Worm (Caenorhabditis elegans) whole organism, young adult: ENCODE data around the gene D1005.5.

Experiments
- B0035.1 ChIP-seq: sonication (generic microtip); optimal IDR thresholded peaks from 2 replicates; lab custom pipeline; 2016; ENCODE audit warnings: missing genetic modification characterization, mild to moderate bottlenecking, missing compliant biosample characterization, missing genotype, missing genetic modification reagents
- B0261.1 ChIP-seq: sonication (generic microtip); optimal IDR thresholded peaks from 2 replicates; lab custom pipeline; 2016; ENCODE audit warnings: mild to moderate bottlenecking, missing genetic modification characterization, moderate library complexity, missing compliant biosample characterization
- C06A6.2 ChIP-seq: fragments of 200-800 bp; sonication (Bioruptor generic); conservative IDR thresholded peaks from 2 replicates; pipeline ENCODE4 v1.3.6; 2022; ENCODE audit warnings: missing genetic modification characterization, missing compliant biosample characterization
- F33H1.4 ChIP-seq: fragments of 200-800 bp; sonication (Bioruptor generic); IDR thresholded peaks from 2 replicates; pipeline ENCODE4 v1.3.6; 2022; ENCODE audit warnings: missing genetic modification reagents, missing genetic modification characterization, missing compliant biosample characterization
- F39B2.1 ChIP-seq: fragments of 200-800 bp; sonication (Bioruptor generic); IDR thresholded peaks from 2 replicates; pipeline ENCODE4 v1.3.6; 2022; ENCODE audit warnings: missing genetic modification reagents, missing genetic modification characterization, missing compliant biosample characterization
- F57C9.4 ChIP-seq: sonication (generic microtip); optimal IDR thresholded peaks from 2 replicates; lab custom pipeline; 2017; ENCODE audit warnings: mild to moderate bottlenecking, missing genetic modification characterization, missing compliant biosample characterization
- Y79H2A.3 ChIP-seq: fragments of 200-800 bp; sonication (Bioruptor generic); conservative IDR thresholded peaks from 2 replicates; pipeline ENCODE4 v1.3.6; 2022; ENCODE audit warnings: missing genetic modification reagents, missing genetic modification characterization, missing compliant biosample characterization
- Y95B8A.8 ChIP-seq: fragments of 200-800 bp; sonication (Bioruptor generic); IDR thresholded peaks from 2 replicates; pipeline ENCODE4 v1.3.6; 2022; ENCODE audit warnings: missing genetic modification reagents, missing genetic modification characterization, missing compliant biosample characterization
- ZK185.1 ChIP-seq: sonication (generic microtip); optimal IDR thresholded peaks from 2 replicates; lab custom pipeline; 2016; ENCODE audit warnings: mild to moderate bottlenecking, missing genetic modification characterization, missing compliant biosample characterization; ENCODE audit not compliant: poor library complexity, severe bottlenecking
- akir-1 ChIP-seq: fragments of 200-800 bp; sonication (Bioruptor generic); optimal IDR thresholded peaks from 2 replicates; lab custom pipeline; 2018; ENCODE audit warnings: mild to moderate bottlenecking, missing genetic modification characterization, moderate library complexity, missing compliant biosample characterization
- ama-1 ChIP-seq, 3 experiments: fragments of 150-350 bp in 1 of 3; sonication (generic microtip) in 2 of 3; optimal IDR thresholded peaks; 2 replicates each; lab custom pipeline; 2014 to 2018; ENCODE audit warnings: missing biosample characterization in 2 of 3, missing genetic modification characterization in 2 of 3, missing genetic modification reagents in 2 of 3
- aptf-3 ChIP-seq: fragments of 200-800 bp; sonication (Bioruptor generic); IDR thresholded peaks from 2 replicates; pipeline ENCODE4 v1.3.6; 2022; ENCODE audit warnings: missing genetic modification characterization, missing compliant biosample characterization
- atf-7 ChIP-seq: sonication (generic microtip); optimal IDR thresholded peaks from 2 replicates; lab custom pipeline; 2017; ENCODE audit warnings: mild to moderate bottlenecking, missing genetic modification characterization, missing compliant biosample characterization
- athp-1 ChIP-seq: sonication (generic microtip); optimal IDR thresholded peaks from 2 replicates; lab custom pipeline; 2017; ENCODE audit warnings: mild to moderate bottlenecking, missing genetic modification characterization, missing compliant biosample characterization
- bed-2 ChIP-seq: fragments of 200-800 bp; sonication (Bioruptor generic); IDR thresholded peaks from 2 replicates; pipeline ENCODE4 v1.3.6; 2022; ENCODE audit warnings: missing genetic modification reagents, missing genetic modification characterization, missing compliant biosample characterization
- ccch-3 ChIP-seq: fragments of 200-800 bp; sonication (Bioruptor generic); optimal IDR thresholded peaks from 2 replicates; lab custom pipeline; 2018; ENCODE audit warnings: mild to moderate bottlenecking, missing genetic modification characterization, missing compliant biosample characterization
- ceh-100 ChIP-seq: fragments of 200-800 bp; sonication (Bioruptor generic); IDR thresholded peaks from 2 replicates; pipeline ENCODE4 v1.3.6; 2022; ENCODE audit warnings: missing genetic modification reagents, missing genetic modification characterization, missing compliant biosample characterization
- ceh-40 ChIP-seq: fragments of 200-800 bp; sonication (Bioruptor generic); IDR thresholded peaks from 2 replicates; pipeline ENCODE4 v1.3.6; 2022; ENCODE audit warnings: missing genetic modification characterization, missing compliant biosample characterization
- ceh-79 ChIP-seq: sonication (generic microtip); optimal IDR thresholded peaks from 2 replicates; lab custom pipeline; 2017; ENCODE audit warnings: mild to moderate bottlenecking, missing genetic modification characterization, missing compliant biosample characterization
- ceh-91 ChIP-seq: fragments of 200-800 bp; sonication (Bioruptor generic); IDR thresholded peaks from 2 replicates; pipeline ENCODE4 v1.3.6; 2022; ENCODE audit warnings: missing genetic modification reagents, missing genetic modification characterization, missing compliant biosample characterization
- dpl-1 ChIP-seq: fragments of 150-350 bp; optimal IDR thresholded peaks from 2 replicates; lab custom pipeline; 2014; ENCODE audit warnings: missing biosample characterization, missing genetic modification reagents, missing genetic modification characterization
- egl-18 ChIP-seq: fragments of 200-800 bp; sonication (Bioruptor generic); IDR thresholded peaks from 2 replicates; pipeline ENCODE4 v1.3.6; 2022; ENCODE audit warnings: missing genetic modification reagents, missing genetic modification characterization, missing compliant biosample characterization
- egrh-3 ChIP-seq: fragments of 200-800 bp; sonication (Bioruptor generic); IDR thresholded peaks from 2 replicates; pipeline ENCODE4 v1.3.6; 2022; ENCODE audit warnings: missing genetic modification reagents, missing genetic modification characterization, missing compliant biosample characterization
- ekl-4 ChIP-seq: fragments of 200-800 bp; sonication (Bioruptor generic); IDR thresholded peaks from 2 replicates; pipeline ENCODE4 v1.3.6; 2022; ENCODE audit warnings: missing genetic modification reagents, missing genetic modification characterization, missing compliant biosample characterization
- ets-4 ChIP-seq: fragments of 200-800 bp; sonication (Bioruptor generic); optimal IDR thresholded peaks from 2 replicates; lab custom pipeline; 2018; ENCODE audit warnings: mild to moderate bottlenecking, missing genetic modification characterization, missing compliant biosample characterization
- hmg-1.2 ChIP-seq: fragments of 200-800 bp; sonication (Bioruptor generic); IDR thresholded peaks from 2 replicates; pipeline ENCODE4 v1.3.6; 2022; ENCODE audit warnings: missing genetic modification reagents, missing genetic modification characterization, missing compliant biosample characterization
- lag-1 ChIP-seq: fragments of 200-800 bp; sonication (Bioruptor generic); IDR thresholded peaks from 2 replicates; pipeline ENCODE4 v1.3.6; 2022; ENCODE audit warnings: missing genetic modification reagents, missing genetic modification characterization, missing compliant biosample characterization
- let-607 ChIP-seq, 2 experiments: fragments of 200-800 bp in 1 of 2; sonication (Bioruptor generic) in 1 of 2; sonication (generic microtip) in 1 of 2; optimal IDR thresholded peaks; 2 replicates each; lab custom pipeline; 2016 to 2018; ENCODE audit warnings: mild to moderate bottlenecking in 2 of 2, missing compliant biosample characterization in 2 of 2, missing genetic modification characterization in 2 of 2, moderate library complexity in 2 of 2, missing genotype in 1 of 2
- lin-26 ChIP-seq: fragments of 200-800 bp; sonication (Bioruptor generic); IDR thresholded peaks from 2 replicates; pipeline ENCODE4 v1.3.6; 2022; ENCODE audit warnings: missing genetic modification reagents, missing genetic modification characterization, missing compliant biosample characterization
- lin-35 ChIP-seq, 3 experiments: fragments of 150-350 bp in 2 of 3; sonication (generic microtip) in 1 of 3; optimal IDR thresholded peaks; 2 replicates each; lab custom pipeline; 2014 to 2018; ENCODE audit warnings: missing biosample characterization in 3 of 3, missing genetic modification characterization in 3 of 3, missing genetic modification reagents in 3 of 3
- lin-54 ChIP-seq: fragments of 200-800 bp; sonication (Bioruptor generic); optimal IDR thresholded peaks from 2 replicates; lab custom pipeline; 2018; ENCODE audit warnings: mild to moderate bottlenecking, missing genetic modification characterization, missing compliant biosample characterization
- lsy-27 ChIP-seq: sonication (generic microtip); optimal IDR thresholded peaks from 2 replicates; lab custom pipeline; 2017; ENCODE audit warnings: missing genetic modification characterization, mild to moderate bottlenecking, missing compliant biosample characterization, antibody characterized with exemption, missing genotype, borderline replicate concordance; ENCODE audit not compliant: insufficient read depth
- madf-3 ChIP-seq: fragments of 200-800 bp; sonication (Bioruptor generic); IDR thresholded peaks from 2 replicates; pipeline ENCODE4 v1.3.6; 2022; ENCODE audit warnings: missing genetic modification reagents, missing genetic modification characterization, missing compliant biosample characterization
- mcd-1 ChIP-seq: fragments of 200-800 bp; sonication (Bioruptor generic); IDR thresholded peaks from 2 replicates; pipeline ENCODE4 v1.3.6; 2022; ENCODE audit warnings: missing genetic modification reagents, missing genetic modification characterization, missing compliant biosample characterization
- mxl-1 ChIP-seq: sonication (generic microtip); optimal IDR thresholded peaks from 2 replicates; lab custom pipeline; 2016; ENCODE audit warnings: missing genetic modification characterization, missing compliant biosample characterization
- nfya-2 ChIP-seq: fragments of 200-800 bp; sonication (Bioruptor generic); IDR thresholded peaks from 2 replicates; pipeline ENCODE4 v1.3.6; 2022; ENCODE audit warnings: missing genetic modification reagents, missing genetic modification characterization, missing compliant biosample characterization
- nhr-80 ChIP-seq: sonication (generic microtip); optimal IDR thresholded peaks from 2 replicates; lab custom pipeline; 2016; ENCODE audit warnings: missing genetic modification characterization, missing compliant biosample characterization
- pha-4 ChIP-seq: fragments of 150-350 bp; sonication (generic microtip); optimal IDR thresholded peaks from 2 replicates; lab custom pipeline; 2014; ENCODE audit warnings: missing biosample characterization, missing genetic modification reagents, missing genetic modification characterization
- snpc-1.1 ChIP-seq: sonication (generic microtip); optimal IDR thresholded peaks from 2 replicates; lab custom pipeline; 2017; ENCODE audit warnings: missing genetic modification characterization, mild to moderate bottlenecking, missing compliant biosample characterization, antibody characterized with exemption, moderate library complexity, missing genotype, missing genetic modification reagents; ENCODE audit not compliant: insufficient read depth
- snpc-3.4 ChIP-seq: sonication (generic microtip); optimal IDR thresholded peaks from 2 replicates; lab custom pipeline; 2017; ENCODE audit warnings: missing genetic modification characterization, mild to moderate bottlenecking, missing compliant biosample characterization, antibody characterized with exemption, moderate library complexity, missing genotype, missing genetic modification reagents
- tbp1 ChIP-seq: fragments of 200-800 bp; sonication (Bioruptor generic); optimal IDR thresholded peaks from 2 replicates; lab custom pipeline; 2018; ENCODE audit warnings: mild to moderate bottlenecking, missing genetic modification characterization, missing compliant biosample characterization
- tbx-9 ChIP-seq: sonication (generic microtip); optimal IDR thresholded peaks from 2 replicates; lab custom pipeline; 2016; ENCODE audit warnings: borderline replicate concordance, missing genetic modification characterization, inconsistent platforms, missing compliant biosample characterization
- unc-62 ChIP-seq: fragments of 150-350 bp; optimal IDR thresholded peaks from 2 replicates; lab custom pipeline; 2014; ENCODE audit warnings: missing biosample characterization, missing genetic modification reagents, missing genetic modification characterization
- xnd-1 ChIP-seq: sonication (generic microtip); optimal IDR thresholded peaks from 2 replicates; lab custom pipeline; 2016; ENCODE audit warnings: missing genotype, missing genetic modification reagents, missing genetic modification characterization, missing compliant biosample characterization
- zim-3 ChIP-seq: sonication (generic microtip); optimal IDR thresholded peaks from 2 replicates; lab custom pipeline; 2017; ENCODE audit warnings: mild to moderate bottlenecking, missing genetic modification characterization, moderate library complexity, missing compliant biosample characterization
- ztf-26 ChIP-seq: sonication (generic microtip); optimal IDR thresholded peaks from 2 replicates; lab custom pipeline; 2017; ENCODE audit warnings: missing genetic modification characterization, missing compliant biosample characterization
- ztf-28 ChIP-seq: fragments of 200-800 bp; sonication (Bioruptor generic); IDR thresholded peaks from 2 replicates; pipeline ENCODE4 v1.3.6; 2022; ENCODE audit warnings: missing genetic modification reagents, missing genetic modification characterization, missing compliant biosample characterization
- ztf-6 ChIP-seq: fragments of 200-800 bp; sonication (Bioruptor generic); IDR thresholded peaks from 2 replicates; pipeline ENCODE4 v1.3.6; 2022; ENCODE audit warnings: missing genetic modification reagents, missing genetic modification characterization, missing compliant biosample characterization

The D1005.5 gene

DNA sequence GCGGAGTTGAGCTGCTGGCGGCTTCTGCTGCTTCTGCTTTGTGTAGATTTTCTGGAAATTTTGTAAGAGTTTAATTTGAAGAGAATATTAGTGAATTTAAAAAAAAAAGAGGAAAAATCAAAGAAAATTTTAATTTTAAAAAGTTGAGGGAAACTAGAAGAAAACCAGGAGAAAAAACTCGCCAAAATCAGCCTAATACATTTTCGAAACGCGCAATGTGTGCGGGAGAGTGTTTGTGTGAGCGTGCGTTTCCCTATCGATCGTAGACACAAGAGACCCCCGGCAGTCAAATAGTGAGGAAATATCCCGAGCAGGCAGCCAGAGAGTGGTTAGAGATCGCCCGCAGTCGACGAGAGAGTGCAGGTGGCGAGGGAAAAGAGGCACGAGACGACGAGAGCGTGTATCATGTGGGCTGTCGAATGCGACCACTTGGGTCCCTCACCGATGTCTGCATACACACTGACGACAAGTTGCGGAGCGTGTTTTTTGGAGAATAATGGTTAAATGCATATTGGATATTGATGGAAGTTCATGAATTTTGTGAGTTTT is 26.1 kb downstream of the D1005.5 start, which contains the start of gene zfp-3 (continued):
- TF ChIP-seq zim-3 (tag; lab: Kevin White, UChicago) (no peak), tbp1 (GFP tag; lab: Kevin White, UChicago) (peak; percentile 67), egrh-3 (peak; percentile 47; the same call in 1 of the 2 replicates), C06A6.2 (GFP tag; lab: Robert Waterston, UW) (peak; percentile 91), lin-54 (peak; percentile 65), hmg-1.2 (peak; percentile 93), ztf-6 (GFP tag; lab: Robert Waterston, UW) (no peak), ccch-3 (GFP tag; lab: Kevin White, UChicago) (no peak), snpc-1.1 (tag; lab: Kevin White, UChicago) (no peak), athp-1 (tag; lab: Kevin White, UChicago) (peak; percentile 92), ceh-40 (GFP tag; lab: Robert Waterston, UW) (no peak), unc-62 (GFP tag; lab: Kevin White, UChicago) (no peak), egl-18 (GFP tag; lab: Robert Waterston, UW) (no peak), F57C9.4 (tag; lab: Kevin White, UChicago) (no peak), let-607 (tag; optimal IDR thresholded peaks at IDR 0.05; lab: Kevin White, UChicago) (peak in 1 of 2 experiments; percentile 64), ama-1 (optimal IDR thresholded peaks at IDR 0.05; lab: Kevin White, UChicago) (no peak), ama-1 (GFP tag; optimal IDR thresholded peaks at IDR 0.05; lab: Kevin White, UChicago) (no peak), F39B2.1 (GFP tag; lab: Robert Waterston, UW) (no peak), lin-26 (GFP tag; lab: Robert Waterston, UW) (peak; percentile 59), lsy-27 (tag; lab: Kevin White, UChicago) (no peak), lin-35 (GFP tag; optimal IDR thresholded peaks at IDR 0.05; lab: Kevin White, UChicago) (peak in 1 of 3 experiments; percentile 76), dpl-1 (GFP tag; lab: Kevin White, UChicago) (no peak), nhr-80 (tag; lab: Kevin White, UChicago) (peak; percentile 76), nfya-2 (no peak), ets-4 (GFP tag; lab: Kevin White, UChicago) (peak; percentile 19), mcd-1 (GFP tag; lab: Robert Waterston, UW) (peak; percentile 84), lag-1 (GFP tag; lab: Robert Waterston, UW) (no peak), ztf-28 (GFP tag; lab: Robert Waterston, UW) (no peak), atf-7 (tag; lab: Kevin White, UChicago) (peak; percentile 92), mxl-1 (tag; lab: Kevin White, UChicago) (no peak), ceh-100 (GFP tag; lab: Robert Waterston, UW) (no peak), snpc-3.4 (tag; lab: Kevin White, UChicago) (no peak), ZK185.1 (tag; lab: Kevin White, UChicago) (peak; percentile 87), madf-3 (no peak), pha-4 (tag; lab: Kevin White, UChicago) (peak; percentile 84), akir-1 (GFP tag; lab: Kevin White, UChicago) (peak; percentile 76), tbx-9 (tag; lab: Kevin White, UChicago) (no peak), bed-2 (no peak), xnd-1 (tag; lab: Kevin White, UChicago) (no peak), ztf-26 (tag; lab: Kevin White, UChicago) (peak; percentile 91), aptf-3 (GFP tag; lab: Robert Waterston, UW) (no peak), ekl-4 (GFP tag; lab: Robert Waterston, UW) (peak; percentile 92), Y79H2A.3 (GFP tag; lab: Robert Waterston, UW) (no peak), ceh-79 (tag; lab: Kevin White, UChicago) (no peak), Y95B8A.8 (GFP tag; lab: Robert Waterston, UW) (no peak), B0035.1 (tag; lab: Kevin White, UChicago) (peak; percentile 65), B0261.1 (tag; lab: Kevin White, UChicago) (no peak), F33H1.4 (peak; percentile 56), ceh-91 (GFP tag; lab: Robert Waterston, UW) (no peak)
